Fruit fly (Drosophila melanogaster) whole organism, prepupa: ENCODE measurements around the gene CG43707.

ENCODE experiments used
- CG6276 ChIP-seq: fragments of 200-800 bp; sonication (Bioruptor generic); optimal IDR thresholded peaks from 2 replicates; lab custom pipeline; 2017; ENCODE audit warnings: missing biosample characterization, mild to moderate bottlenecking, missing genetic modification characterization
- CG6808 ChIP-seq: fragments of 200-800 bp; sonication (Bioruptor generic); optimal IDR thresholded peaks from 3 replicates; lab custom pipeline; 2017; ENCODE audit warnings: missing biosample characterization, missing genetic modification characterization, mild to moderate bottlenecking, moderate library complexity, missing genetic modification reagents
- Eip78C ChIP-seq: fragments of 200-800 bp; sonication (Bioruptor generic); peaks from one replicate; lab custom pipeline; 2016; ENCODE audit warnings: missing biosample characterization, missing genetic modification characterization

dm6 chr2L:3806197-3807030 lies 49.4 kb downstream of the CG43707 start:
- TF ChIP-seq CG6808 (no peak), CG6276 (GFP tag; lab: Kevin White, UChicago) (no peak), Eip78C (GFP tag; lab: Kevin White, UChicago) (no peak)
